Worm (Caenorhabditis elegans) whole organism, early embryonic: ENCODE data around the gene lov-1.

ENCODE experiments used
- B0310.2 ChIP-seq: sonication (generic microtip); optimal IDR thresholded peaks from 2 replicates; lab custom pipeline; 2016; ENCODE audit warnings: mild to moderate bottlenecking, missing genetic modification characterization, missing compliant biosample characterization
- F13C5.2 ChIP-seq: sonication (generic microtip); optimal IDR thresholded peaks from 2 replicates; lab custom pipeline; 2017; ENCODE audit warnings: mild to moderate bottlenecking, missing genetic modification characterization, inconsistent platforms, missing compliant biosample characterization
- aly-1 ChIP-seq: sonication (generic microtip); optimal IDR thresholded peaks from 2 replicates; lab custom pipeline; 2016; ENCODE audit warnings: missing genetic modification characterization, missing compliant biosample characterization
- ama-1 ChIP-seq: fragments of 150-350 bp; optimal IDR thresholded peaks from 2 replicates; lab custom pipeline; 2014
- ceh-13 ChIP-seq: fragments of 200-800 bp; sonication (Bioruptor generic); optimal IDR thresholded peaks from 2 replicates; lab custom pipeline; 2018; ENCODE audit warnings: mild to moderate bottlenecking, missing genetic modification characterization, missing compliant biosample characterization
- ceh-36 ChIP-seq: sonication (generic microtip); optimal IDR thresholded peaks from 2 replicates; lab custom pipeline; 2016; ENCODE audit warnings: missing genetic modification characterization, inconsistent platforms, missing compliant biosample characterization
- ets-7 ChIP-seq: sonication (generic microtip); optimal IDR thresholded peaks from 2 replicates; lab custom pipeline; 2016; ENCODE audit warnings: missing genotype, missing genetic modification characterization, missing compliant biosample characterization
- flt-1 ChIP-seq: fragments of 200-800 bp; sonication (Bioruptor generic); IDR thresholded peaks from 2 replicates; pipeline ENCODE4 v1.3.6; 2022; ENCODE audit warnings: missing genetic modification characterization, missing compliant biosample characterization
- hmbx-1 ChIP-seq: sonication (generic microtip); optimal IDR thresholded peaks from 2 replicates; lab custom pipeline; 2016; ENCODE audit warnings: mild to moderate bottlenecking, missing genetic modification characterization, missing compliant biosample characterization
- hmg-4 ChIP-seq: fragments of 200-800 bp; sonication (Bioruptor generic); optimal IDR thresholded peaks from 2 replicates; lab custom pipeline; 2018; ENCODE audit warnings: mild to moderate bottlenecking, missing genetic modification characterization, missing compliant biosample characterization
- hnd-1 ChIP-seq: sonication (generic microtip); optimal IDR thresholded peaks from 2 replicates; lab custom pipeline; 2016; ENCODE audit warnings: missing genetic modification characterization, missing compliant biosample characterization
- pes-1 ChIP-seq: fragments of 200-800 bp; sonication (Bioruptor generic); IDR thresholded peaks from 2 replicates; pipeline ENCODE4 v1.3.6; 2022; ENCODE audit warnings: missing genetic modification reagents, missing genetic modification characterization, missing compliant biosample characterization
- scrt-1 ChIP-seq: fragments of 200-800 bp; sonication (Bioruptor generic); IDR thresholded peaks from 2 replicates; pipeline ENCODE4 v1.3.6; 2022; ENCODE audit warnings: missing genetic modification characterization, missing compliant biosample characterization
- sea-1 ChIP-seq: fragments of 200-800 bp; sonication (Bioruptor generic); conservative IDR thresholded peaks from 2 replicates; pipeline ENCODE4 v1.3.6; 2022; ENCODE audit warnings: missing genetic modification characterization, missing compliant biosample characterization
- tbx-11 ChIP-seq: fragments of 200-800 bp; sonication (Bioruptor generic); IDR thresholded peaks from 2 replicates; pipeline ENCODE4 v1.3.6; 2022; ENCODE audit warnings: missing genetic modification characterization, missing compliant biosample characterization
- tbx-37 ChIP-seq: fragments of 200-800 bp; sonication (Bioruptor generic); conservative IDR thresholded peaks from 2 replicates; pipeline ENCODE4 v1.3.6; 2022; ENCODE audit warnings: missing genetic modification reagents, missing genetic modification characterization, missing compliant biosample characterization
- tra-4 ChIP-seq: sonication (generic microtip); optimal IDR thresholded peaks from 2 replicates; lab custom pipeline; 2017; ENCODE audit warnings: missing genetic modification characterization, missing compliant biosample characterization

The lov-1 gene

DNA sequence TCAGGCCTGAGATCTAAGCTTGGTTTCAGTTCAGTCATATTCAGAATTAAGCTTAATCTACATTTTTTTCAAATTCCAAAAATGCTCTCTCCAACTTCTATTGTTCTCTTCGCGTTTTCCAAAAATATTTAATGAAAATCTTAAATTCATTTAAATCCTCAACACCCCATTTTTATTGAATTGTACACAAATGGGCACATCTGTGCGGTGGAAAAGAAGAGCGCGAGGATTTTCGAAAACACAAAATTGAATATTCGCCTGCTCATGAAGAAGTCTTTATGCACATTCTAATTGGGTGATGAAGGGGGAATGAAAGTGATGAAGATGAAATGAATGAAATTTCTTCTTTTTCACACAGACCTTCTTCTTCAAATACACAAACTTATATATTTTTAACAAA is 37.1 kb downstream of the lov-1 start:
- no peak for TF ChIP-seq ceh-36 (tag; lab: Kevin White, UChicago)
- no peak for TF ChIP-seq F13C5.2 (tag; lab: Kevin White, UChicago)
- TF ChIP-seq B0310.2 (tag; lab: Kevin White, UChicago): no peak
- no peak for TF ChIP-seq ama-1 (lab: Kevin White, UChicago)
- no peak for TF ChIP-seq pes-1 (GFP tag; lab: Robert Waterston, UW)
- TF ChIP-seq tbx-11 (GFP tag; lab: Robert Waterston, UW): no peak
- TF ChIP-seq flt-1 (GFP tag; lab: Robert Waterston, UW): no peak
- TF ChIP-seq tbx-37 (GFP tag; lab: Robert Waterston, UW): no peak
- no peak for TF ChIP-seq sea-1 (GFP tag; lab: Robert Waterston, UW)
- no peak for TF ChIP-seq hmbx-1 (tag; lab: Kevin White, UChicago)

DNA sequence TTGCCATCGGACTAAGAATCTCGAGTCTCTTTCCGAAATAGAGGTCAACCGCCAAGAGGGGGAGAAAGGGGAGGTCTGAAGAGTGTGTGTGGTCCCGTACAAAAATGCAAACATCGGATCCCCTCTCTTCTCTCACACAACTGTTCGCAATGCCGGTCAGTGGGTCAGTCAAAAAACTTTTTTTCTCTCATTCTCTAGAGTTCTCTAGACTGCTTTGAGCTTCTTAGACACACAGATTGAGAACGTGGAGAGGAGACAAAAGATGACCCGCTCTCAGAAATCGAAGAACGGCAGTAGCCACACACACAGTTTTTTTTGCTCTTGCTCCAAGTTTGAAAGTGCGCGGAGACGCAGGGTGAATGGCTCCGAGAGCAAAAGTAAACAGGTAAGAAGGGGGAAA is 45.8 kb downstream of the lov-1 start:
- no peak for TF ChIP-seq tra-4 (tag; lab: Kevin White, UChicago)
- no peak for TF ChIP-seq ama-1 (lab: Kevin White, UChicago)
- TF ChIP-seq ets-7 (tag; lab: Kevin White, UChicago): no peak
- TF ChIP-seq pes-1 (GFP tag; lab: Robert Waterston, UW): peak; percentile 49; the same call in 1 of the 2 replicates
- TF ChIP-seq hmg-4: peak; percentile 67
- no peak for TF ChIP-seq flt-1 (GFP tag; lab: Robert Waterston, UW)
- peak; percentile 29 for TF ChIP-seq B0310.2 (tag; lab: Kevin White, UChicago)
- TF ChIP-seq ceh-13 (GFP tag; lab: Kevin White, UChicago): no peak
- no peak for TF ChIP-seq hmbx-1 (tag; lab: Kevin White, UChicago)

ce11 chrII:10073986-10074385 is 47.6 kb downstream of the lov-1 start:
- TF ChIP-seq hmbx-1 (tag; lab: Kevin White, UChicago) (no peak), hnd-1 (tag; lab: Kevin White, UChicago) (no peak), tbx-11 (GFP tag; lab: Robert Waterston, UW) (no peak), pes-1 (GFP tag; lab: Robert Waterston, UW) (no peak), tra-4 (tag; lab: Kevin White, UChicago) (no peak), scrt-1 (GFP tag; lab: Robert Waterston, UW) (no peak)

- TF ChIP-seq ets-7 (tag; lab: Kevin White, UChicago) (no peak), F13C5.2 (tag; lab: Kevin White, UChicago) (no peak), B0310.2 (tag; lab: Kevin White, UChicago) (no peak), sea-1 (GFP tag; lab: Robert Waterston, UW) (no peak), pes-1 (GFP tag; lab: Robert Waterston, UW) (no peak), hmbx-1 (tag; lab: Kevin White, UChicago) (no peak), aly-1 (no peak)
These were observed 53.8 kb downstream of the lov-1 start, which contains the start of gene die-1 for ce11 chrII:10067817-10068216. die-1 (minus strand) TSS chrII:10067917.

ce11 chrII:10065472-10065871 is 56.2 kb downstream of the lov-1 start:
- peak; percentile 55 for TF ChIP-seq pes-1 (GFP tag; lab: Robert Waterston, UW)
- TF ChIP-seq ceh-13 (GFP tag; lab: Kevin White, UChicago): no peak
- no peak for TF ChIP-seq tbx-37 (GFP tag; lab: Robert Waterston, UW)
- 0 out of 2 replicates have a peak, but pooled peaks have one; percentile 43 for TF ChIP-seq scrt-1 (GFP tag; lab: Robert Waterston, UW)
- no peak for TF ChIP-seq aly-1
- TF ChIP-seq ama-1 (lab: Kevin White, UChicago): no peak
- no peak for TF ChIP-seq B0310.2 (tag; lab: Kevin White, UChicago)
- no peak for TF ChIP-seq tra-4 (tag; lab: Kevin White, UChicago)
- no peak for TF ChIP-seq hnd-1 (tag; lab: Kevin White, UChicago)
- TF ChIP-seq tbx-11 (GFP tag; lab: Robert Waterston, UW): no peak
- TF ChIP-seq hmg-4: peak; percentile 83
- TF ChIP-seq ceh-36 (tag; lab: Kevin White, UChicago): peak; percentile 5
- no peak for TF ChIP-seq hmbx-1 (tag; lab: Kevin White, UChicago)
- TF ChIP-seq sea-1 (GFP tag; lab: Robert Waterston, UW): 0 out of 2 replicates have a peak, but pooled peaks have one; percentile 46
- no peak for TF ChIP-seq ets-7 (tag; lab: Kevin White, UChicago)
- no peak for TF ChIP-seq F13C5.2 (tag; lab: Kevin White, UChicago)
- peak; percentile 49; the same call in 1 of the 2 replicates for TF ChIP-seq flt-1 (GFP tag; lab: Robert Waterston, UW)

DNA sequence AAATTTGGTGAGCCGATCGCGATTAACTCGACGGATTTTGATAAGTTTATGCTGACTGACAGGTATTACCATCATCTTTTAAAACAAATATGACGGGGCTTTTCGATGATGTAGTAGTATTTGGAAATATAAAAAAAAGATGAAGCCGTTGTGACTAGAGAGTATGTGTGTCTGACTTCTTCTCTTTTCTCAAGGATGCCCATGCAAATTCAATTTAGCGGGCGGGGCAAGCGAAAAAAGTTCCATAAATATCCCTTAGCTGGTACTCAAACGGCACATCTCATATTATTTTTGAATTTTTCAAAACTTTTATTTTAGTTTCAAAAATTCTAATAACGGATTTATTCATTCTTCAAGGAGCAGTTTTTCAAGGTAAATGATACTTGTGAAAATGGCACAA is 61.1 kb downstream of the lov-1 start, which contains the start of gene stg-1:
stg-1 (minus strand) TSS at position 153 of the 400 bp plus-strand sequence.
- TF ChIP-seq tbx-37 (GFP tag; lab: Robert Waterston, UW) (no peak), ceh-36 (tag; lab: Kevin White, UChicago) (no peak), F13C5.2 (tag; lab: Kevin White, UChicago) (no peak), ama-1 (lab: Kevin White, UChicago) (no peak), tra-4 (tag; lab: Kevin White, UChicago) (no peak), tbx-11 (GFP tag; lab: Robert Waterston, UW) (no peak), aly-1 (no peak), ets-7 (tag; lab: Kevin White, UChicago) (no peak), pes-1 (GFP tag; lab: Robert Waterston, UW) (no peak), flt-1 (GFP tag; lab: Robert Waterston, UW) (no peak), ceh-13 (GFP tag; lab: Kevin White, UChicago) (no peak)
